Worm (Caenorhabditis elegans) whole organism, mixed stage, embryonic: ENCODE data around the gene sdc-2.

Experiments used
- M03D4.4 ChIP-seq: sonication (generic microtip); optimal IDR thresholded peaks from 2 replicates; lab custom pipeline; 2017; ENCODE audit warnings: mild to moderate bottlenecking, missing genetic modification characterization, missing compliant biosample characterization
- bed-3 ChIP-seq: fragments of 200-800 bp; sonication (Bioruptor generic); optimal IDR thresholded peaks from 3 replicates; lab custom pipeline; 2018; ENCODE audit warnings: mild to moderate bottlenecking, missing genetic modification characterization, moderate library complexity, missing compliant biosample characterization
- blmp-1 ChIP-seq: fragments of 150-350 bp; optimal IDR thresholded peaks from 2 replicates; lab custom pipeline; 2014; ENCODE audit warnings: missing biosample characterization, missing genetic modification characterization
- ceh-39 ChIP-seq: fragments of 150-350 bp; optimal IDR thresholded peaks from 2 replicates; lab custom pipeline; 2014; ENCODE audit warnings: missing biosample characterization, missing genetic modification characterization
- ceh-43 ChIP-seq: fragments of 200-800 bp; sonication (Bioruptor generic); optimal IDR thresholded peaks from 2 replicates; lab custom pipeline; 2018; ENCODE audit warnings: mild to moderate bottlenecking, missing genetic modification characterization, moderate library complexity, missing compliant biosample characterization
- ceh-83 ChIP-seq: fragments of 200-800 bp; sonication (Bioruptor generic); optimal IDR thresholded peaks from 2 replicates; lab custom pipeline; 2018; ENCODE audit warnings: mild to moderate bottlenecking, missing genetic modification characterization, missing compliant biosample characterization
- ces-1 ChIP-seq: fragments of 150-350 bp; optimal IDR thresholded peaks from 2 replicates; lab custom pipeline; 2014; ENCODE audit warnings: missing biosample characterization, missing genetic modification reagents, missing genetic modification characterization
- cnd-1 ChIP-seq: fragments of 200-800 bp; sonication (Bioruptor generic); optimal IDR thresholded peaks from 2 replicates; lab custom pipeline; 2018; ENCODE audit warnings: mild to moderate bottlenecking, missing genetic modification characterization, missing compliant biosample characterization
- drap-1 ChIP-seq: fragments of 200-800 bp; sonication (Bioruptor generic); optimal IDR thresholded peaks from 3 replicates; lab custom pipeline; 2018; ENCODE audit warnings: mild to moderate bottlenecking, missing genetic modification characterization, missing compliant biosample characterization
- elt-1 ChIP-seq: sonication (generic microtip); optimal IDR thresholded peaks from 2 replicates; lab custom pipeline; 2017; ENCODE audit warnings: missing genetic modification characterization, mild to moderate bottlenecking, missing compliant biosample characterization, antibody characterized with exemption, moderate library complexity, borderline replicate concordance; ENCODE audit not compliant: insufficient read depth
- elt-3 ChIP-seq: fragments of 150-350 bp; optimal IDR thresholded peaks from 2 replicates; lab custom pipeline; 2014; ENCODE audit warnings: missing biosample characterization, missing genetic modification characterization
- hlh-1 ChIP-seq: fragments of 150-350 bp; optimal IDR thresholded peaks from 2 replicates; lab custom pipeline; 2014; ENCODE audit warnings: missing biosample characterization, missing genetic modification reagents, missing genetic modification characterization
- lin-13 ChIP-seq: fragments of 150-350 bp; optimal IDR thresholded peaks from 2 replicates; lab custom pipeline; 2014; ENCODE audit warnings: missing biosample characterization, missing genetic modification characterization
- lin-32 ChIP-seq: fragments of 200-800 bp; sonication (Bioruptor generic); optimal IDR thresholded peaks from 2 replicates; lab custom pipeline; 2018; ENCODE audit warnings: mild to moderate bottlenecking, missing genetic modification characterization, missing compliant biosample characterization
- lsy-2 ChIP-seq: fragments of 150-350 bp; optimal IDR thresholded peaks from 2 replicates; lab custom pipeline; 2014; ENCODE audit warnings: missing biosample characterization, missing genetic modification characterization
- mab-5 ChIP-seq: fragments of 150-350 bp; optimal IDR thresholded peaks from 2 replicates; lab custom pipeline; 2014; ENCODE audit warnings: missing biosample characterization, missing genetic modification characterization
- mep-1 ChIP-seq: fragments of 150-350 bp; optimal IDR thresholded peaks from 2 replicates; lab custom pipeline; 2017; ENCODE audit warnings: missing biosample characterization, missing genetic modification reagents, missing genetic modification characterization, inconsistent platforms
- mls-2 ChIP-seq: sonication (generic microtip); optimal IDR thresholded peaks from 2 replicates; lab custom pipeline; 2016; ENCODE audit warnings: mild to moderate bottlenecking, missing genetic modification characterization, moderate library complexity, missing compliant biosample characterization
- nhr-12 ChIP-seq: fragments of 150-350 bp; optimal IDR thresholded peaks from 2 replicates; lab custom pipeline; 2014; ENCODE audit warnings: missing biosample characterization, missing genetic modification characterization
- nhr-2 ChIP-seq: fragments of 150-350 bp; optimal IDR thresholded peaks from 2 replicates; lab custom pipeline; 2014; ENCODE audit warnings: missing biosample characterization, missing genetic modification characterization
- nhr-237 ChIP-seq: fragments of 150-350 bp; optimal IDR thresholded peaks from 2 replicates; lab custom pipeline; 2014; ENCODE audit warnings: missing biosample characterization, missing genetic modification characterization
- nhr-28 ChIP-seq: fragments of 150-350 bp; optimal IDR thresholded peaks from 2 replicates; lab custom pipeline; 2014; ENCODE audit warnings: missing biosample characterization, missing genetic modification characterization
- nhr-76 ChIP-seq: sonication (generic microtip); optimal IDR thresholded peaks from 2 replicates; lab custom pipeline; 2017; ENCODE audit warnings: missing biosample characterization, missing genetic modification characterization
- pha-4 ChIP-seq: fragments of 150-350 bp; optimal IDR thresholded peaks from 2 replicates; lab custom pipeline; 2018; ENCODE audit warnings: missing biosample characterization, missing genetic modification reagents, missing genetic modification characterization
- sem-2 ChIP-seq: fragments of 200-800 bp; sonication (Bioruptor generic); optimal IDR thresholded peaks from 2 replicates; lab custom pipeline; 2018; ENCODE audit warnings: mild to moderate bottlenecking, missing genetic modification characterization, missing compliant biosample characterization
- tbx-8 ChIP-seq: fragments of 200-800 bp; sonication (Bioruptor generic); optimal IDR thresholded peaks from 2 replicates; lab custom pipeline; 2018; ENCODE audit warnings: mild to moderate bottlenecking, missing genetic modification characterization, moderate library complexity, missing compliant biosample characterization
- unc-120 ChIP-seq: sonication (generic microtip); optimal IDR thresholded peaks from 2 replicates; lab custom pipeline; 2017; ENCODE audit warnings: missing genetic modification characterization, missing compliant biosample characterization; ENCODE audit not compliant: poor library complexity, severe bottlenecking
- unc-39 ChIP-seq: fragments of 150-350 bp; optimal IDR thresholded peaks from 2 replicates; lab custom pipeline; 2014; ENCODE audit warnings: missing biosample characterization, missing genetic modification characterization
- zip-8 ChIP-seq: fragments of 150-350 bp; optimal IDR thresholded peaks from 2 replicates; lab custom pipeline; 2014; ENCODE audit warnings: missing biosample characterization, missing genetic modification characterization
- ztf-11 ChIP-seq: fragments of 150-350 bp; optimal IDR thresholded peaks from 2 replicates; lab custom pipeline; 2014; ENCODE audit warnings: missing biosample characterization, missing genetic modification characterization

Gene sdc-2

DNA sequence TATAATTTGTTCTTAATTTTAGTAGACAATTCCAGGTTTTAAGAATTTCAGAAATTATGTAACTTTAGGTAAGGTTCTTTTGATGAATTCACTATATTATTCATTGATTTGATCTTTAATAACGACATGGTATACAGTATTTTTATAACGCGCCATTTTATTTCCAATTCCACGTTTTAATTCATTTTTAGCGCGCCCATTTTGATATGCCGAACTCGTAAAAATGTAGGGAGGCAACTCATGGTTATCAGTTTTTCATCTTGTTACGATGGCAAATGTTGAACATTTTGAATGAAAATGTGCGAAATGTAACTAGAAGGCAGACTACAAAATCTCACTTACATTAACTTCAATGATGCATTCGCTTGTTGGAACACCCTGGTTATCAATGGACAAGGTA is 23.6 kb upstream of the sdc-2 start:
- no peak for TF ChIP-seq elt-1 (tag; lab: Kevin White, UChicago)
- TF ChIP-seq ceh-39: no peak
- no peak for TF ChIP-seq unc-39
- TF ChIP-seq M03D4.4 (tag; lab: Kevin White, UChicago): no peak
- no peak for TF ChIP-seq nhr-2 (tag; lab: Kevin White, UChicago)
- no peak for TF ChIP-seq nhr-237 (tag; lab: Kevin White, UChicago)
- no peak for TF ChIP-seq lin-32 (GFP tag; lab: Kevin White, UChicago)
- no peak for TF ChIP-seq mep-1
- TF ChIP-seq mab-5 (tag; lab: Kevin White, UChicago): no peak
- no peak for TF ChIP-seq lin-13 (tag; lab: Kevin White, UChicago)
- TF ChIP-seq drap-1: no peak
- no peak for TF ChIP-seq unc-120 (tag; lab: Kevin White, UChicago)

DNA sequence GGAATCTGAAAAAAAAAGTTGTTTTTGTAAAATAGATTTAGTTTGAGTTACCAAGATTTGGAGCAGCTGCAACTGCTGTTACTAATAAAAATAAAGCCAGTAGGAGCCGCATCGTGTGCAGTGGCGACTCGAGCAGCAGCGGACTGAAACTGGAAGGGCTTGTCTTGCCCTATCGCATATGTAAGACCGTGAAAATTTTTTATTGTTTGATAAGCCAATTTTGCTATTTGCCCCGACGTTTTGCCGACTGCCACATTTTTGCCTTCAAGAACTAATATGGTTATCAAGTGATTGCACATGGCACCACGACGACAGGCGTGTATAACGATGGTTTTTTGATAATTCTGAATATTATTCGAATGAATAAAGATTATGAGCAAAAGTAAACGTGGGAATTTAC is 22.8 kb upstream of the sdc-2 start, which contains the start of gene T25C12.3:
TSS of gene T25C12.3 (minus strand) at position 262 of the 400 bp plus-strand sequence.
- no peak for TF ChIP-seq pha-4
- no peak for TF ChIP-seq sem-2 (GFP tag; lab: Kevin White, UChicago)
- TF ChIP-seq nhr-12 (tag; lab: Kevin White, UChicago): no peak
- TF ChIP-seq mep-1: no peak
- TF ChIP-seq mab-5 (tag; lab: Kevin White, UChicago): no peak
- TF ChIP-seq ztf-11 (tag; lab: Kevin White, UChicago): no peak
- no peak for TF ChIP-seq elt-3 (tag; lab: Kevin White, UChicago)
- no peak for TF ChIP-seq unc-120 (tag; lab: Kevin White, UChicago)
- no peak for TF ChIP-seq zip-8
- no peak for TF ChIP-seq lin-13 (tag; lab: Kevin White, UChicago)
- TF ChIP-seq tbx-8: no peak
- no peak for TF ChIP-seq ceh-39
- TF ChIP-seq lsy-2 (tag; lab: Kevin White, UChicago): no peak
- TF ChIP-seq, all 35 proteins: peak for 0

DNA sequence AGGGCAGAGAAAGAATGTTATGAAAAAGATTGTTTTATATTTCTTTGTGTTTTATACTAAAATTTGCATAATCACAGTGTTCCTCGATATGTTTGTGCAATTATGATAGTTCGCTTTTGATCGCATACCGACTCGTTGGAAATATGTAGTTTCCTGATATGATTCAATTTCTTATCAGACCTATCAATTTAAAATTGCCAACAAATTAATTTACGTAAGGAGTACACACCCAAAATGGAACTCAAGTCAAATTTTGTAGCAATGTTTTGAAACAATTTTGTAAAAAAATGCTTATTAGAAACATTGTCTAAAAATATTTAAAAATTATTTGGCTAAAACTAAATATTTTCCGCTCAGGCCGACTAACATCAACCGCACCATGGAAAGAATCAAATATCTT is 21.9 kb upstream of the sdc-2 start:
- no peak for TF ChIP-seq cnd-1 (tag; lab: Kevin White, UChicago)
- TF ChIP-seq ces-1 (GFP tag; lab: Kevin White, UChicago): no peak
- TF ChIP-seq ceh-39: no peak
- TF ChIP-seq pha-4: no peak
- no peak for TF ChIP-seq zip-8
- TF ChIP-seq ceh-83: no peak
- no peak for TF ChIP-seq M03D4.4 (tag; lab: Kevin White, UChicago)
- no peak for TF ChIP-seq unc-39
- TF ChIP-seq nhr-28 (tag; lab: Kevin White, UChicago): no peak
- no peak for TF ChIP-seq drap-1
- TF ChIP-seq nhr-76 (tag; lab: Kevin White, UChicago): no peak

DNA sequence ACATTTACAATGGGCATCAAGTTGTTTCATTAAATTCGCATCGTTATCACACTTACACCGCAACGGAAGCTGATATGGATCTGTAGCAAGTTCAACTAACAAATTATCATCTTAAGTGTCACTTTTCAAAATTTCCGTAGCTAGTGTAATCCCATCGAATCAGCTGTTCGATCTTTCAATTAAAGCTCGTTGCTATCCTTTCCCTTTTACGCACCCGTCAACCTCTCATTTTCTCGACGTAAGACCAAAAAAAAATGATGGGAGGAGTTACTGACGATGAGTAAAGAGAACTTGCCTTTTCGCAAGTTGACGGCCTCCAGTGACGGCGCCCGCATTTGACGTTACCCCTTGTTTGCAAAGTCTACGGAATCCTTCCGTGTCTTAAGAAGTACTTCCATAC is 20.5 kb upstream of the sdc-2 start, which contains the start of gene F29G6.1:
TSS of gene F29G6.1 (plus strand) at position 301 of the 400 bp plus-strand sequence.
- no peak for TF ChIP-seq lsy-2 (tag; lab: Kevin White, UChicago)
- no peak for TF ChIP-seq mls-2 (tag; lab: Kevin White, UChicago)
- TF ChIP-seq ceh-43 (GFP tag; lab: Kevin White, UChicago): no peak
- TF ChIP-seq mab-5 (tag; lab: Kevin White, UChicago): no peak
- no peak for TF ChIP-seq ces-1 (GFP tag; lab: Kevin White, UChicago)
- no peak for TF ChIP-seq blmp-1 (tag; lab: Kevin White, UChicago)

ce11 chrX:11507836-11508235 is 14.7 kb upstream of the sdc-2 start:
- TF ChIP-seq cnd-1 (tag; lab: Kevin White, UChicago): no peak
- TF ChIP-seq ztf-11 (tag; lab: Kevin White, UChicago): no peak

DNA sequence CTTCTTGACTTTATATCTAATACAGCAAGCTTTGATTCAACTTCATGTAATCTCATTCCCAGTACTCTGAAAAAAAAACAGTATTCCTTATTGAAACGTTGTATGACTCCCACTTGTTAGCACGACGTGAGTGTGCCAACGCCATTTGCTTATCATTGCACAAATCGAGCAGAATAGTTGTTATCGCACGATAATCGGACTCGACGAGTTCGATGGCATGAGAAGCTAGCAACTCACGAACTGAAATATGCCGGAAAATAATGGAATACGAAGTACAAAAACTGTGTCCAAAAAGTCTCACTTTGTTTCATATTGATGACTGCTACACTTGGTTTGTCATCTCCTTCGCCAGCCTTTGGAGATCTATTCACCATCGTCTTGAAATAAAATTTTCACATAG is 13.0 kb upstream of the sdc-2 start:
- TF ChIP-seq ztf-11 (tag; lab: Kevin White, UChicago): no peak
- TF ChIP-seq ceh-43 (GFP tag; lab: Kevin White, UChicago): no peak

ce11 chrX:11511231-11511630 is 11.3 kb upstream of the sdc-2 start, which contains the start of gene ccdc-149:
TSS of gene ccdc-149 (minus strand) at chrX:11511451.
- no peak for TF ChIP-seq lin-32 (GFP tag; lab: Kevin White, UChicago)
- no peak for TF ChIP-seq bed-3 (GFP tag; lab: Kevin White, UChicago)
- no peak for TF ChIP-seq mep-1
- no peak for TF ChIP-seq hlh-1 (tag; lab: Kevin White, UChicago)
- no peak for TF ChIP-seq zip-8
- TF ChIP-seq unc-120 (tag; lab: Kevin White, UChicago): no peak
- TF ChIP-seq, all 35 proteins: peak for 0
